Worm (Caenorhabditis elegans) whole organism, L4 larva: ENCODE data around the gene puf-8.

Source experiments
- D1046.2 ChIP-seq: fragments of 200-800 bp; sonication (Bioruptor generic); IDR thresholded peaks from 2 replicates; pipeline ENCODE4 v1.3.6; 2022; ENCODE audit warnings: missing genetic modification characterization, missing compliant biosample characterization
- F26F4.8 ChIP-seq: fragments of 200-800 bp; sonication (Bioruptor generic); conservative IDR thresholded peaks from 2 replicates; pipeline ENCODE4 v1.3.6; 2022; ENCODE audit warnings: missing genetic modification characterization, missing compliant biosample characterization
- F49E8.2 ChIP-seq: sonication (generic microtip); optimal IDR thresholded peaks from 2 replicates; lab custom pipeline; 2016; ENCODE audit warnings: missing compliant biosample characterization, mild to moderate bottlenecking, missing genetic modification characterization, borderline replicate concordance
- R02D3.7 ChIP-seq: fragments of 150-350 bp; sonication (generic microtip); optimal IDR thresholded peaks from 3 replicates; lab custom pipeline; 2014; ENCODE audit warnings: missing biosample characterization, missing genetic modification characterization
- T20F7.1 ChIP-seq: fragments of 200-800 bp; sonication (Bioruptor generic); optimal IDR thresholded peaks from 2 replicates; lab custom pipeline; 2018; ENCODE audit warnings: mild to moderate bottlenecking, missing genetic modification characterization, missing compliant biosample characterization
- T26A8.4 ChIP-seq: fragments of 200-800 bp; sonication (Bioruptor generic); IDR thresholded peaks from 2 replicates; pipeline ENCODE4 v1.3.6; 2022; ENCODE audit warnings: missing genetic modification characterization, missing compliant biosample characterization
- Y48G9A.11 ChIP-seq: fragments of 200-800 bp; sonication (Bioruptor generic); IDR thresholded peaks from 2 replicates; pipeline ENCODE4 v1.3.6; 2022; ENCODE audit warnings: missing genetic modification reagents, missing genetic modification characterization, missing compliant biosample characterization
- aly-2 ChIP-seq: sonication (generic microtip); optimal IDR thresholded peaks from 2 replicates; lab custom pipeline; 2018; ENCODE audit warnings: missing biosample characterization, missing genetic modification characterization
- ama-1 ChIP-seq: fragments of 150-350 bp; optimal IDR thresholded peaks from 2 replicates; lab custom pipeline; 2014; ENCODE audit warnings: inconsistent platforms, mixed read lengths
- ceh-28 ChIP-seq: fragments of 150-350 bp; optimal IDR thresholded peaks from 2 replicates; lab custom pipeline; 2014; ENCODE audit warnings: missing biosample characterization, missing genetic modification reagents, missing genetic modification characterization
- ceh-32 ChIP-seq: sonication (generic microtip); optimal IDR thresholded peaks from 2 replicates; lab custom pipeline; 2016; ENCODE audit warnings: mild to moderate bottlenecking, missing genetic modification characterization, missing compliant biosample characterization; ENCODE audit not compliant: poor library complexity
- ces-1 ChIP-seq: fragments of 150-350 bp; sonication (generic microtip); optimal IDR thresholded peaks from 4 replicates; lab custom pipeline; 2014; ENCODE audit warnings: missing biosample characterization, missing genetic modification reagents, missing genetic modification characterization
- cey-2 ChIP-seq: sonication (generic microtip); optimal IDR thresholded peaks from 3 replicates; lab custom pipeline; 2017; ENCODE audit warnings: missing genetic modification characterization, mild to moderate bottlenecking, missing compliant biosample characterization, antibody characterized with exemption, borderline replicate concordance; ENCODE audit not compliant: insufficient read depth
- ctbp-1 ChIP-seq: fragments of 200-800 bp; sonication (Bioruptor generic); IDR thresholded peaks from 2 replicates; pipeline ENCODE4 v1.3.6; 2022; ENCODE audit warnings: missing genetic modification reagents, missing genetic modification characterization, missing compliant biosample characterization
- daf-16 ChIP-seq, 3 experiments: sonication (generic microtip); optimal IDR thresholded peaks; 2 replicates each; lab custom pipeline; 2016 to 2017; ENCODE audit warnings: missing genetic modification characterization in 3 of 3, missing genetic modification reagents in 3 of 3, mild to moderate bottlenecking in 2 of 3, missing compliant biosample characterization in 2 of 3, missing biosample characterization in 1 of 3, moderate library complexity in 1 of 3
- daf-8 ChIP-seq: fragments of 200-800 bp; sonication (Bioruptor generic); IDR thresholded peaks from 2 replicates; pipeline ENCODE4 v1.3.6; 2022; ENCODE audit warnings: missing genetic modification characterization, missing compliant biosample characterization
- dmd-6 ChIP-seq: fragments of 200-800 bp; sonication (Bioruptor generic); IDR thresholded peaks from 2 replicates; pipeline ENCODE4 v1.3.6; 2022; ENCODE audit warnings: missing genetic modification reagents, missing genetic modification characterization, missing compliant biosample characterization
- dmd-8 ChIP-seq: fragments of 200-800 bp; sonication (Bioruptor generic); IDR thresholded peaks from 2 replicates; pipeline ENCODE4 v1.3.6; 2022; ENCODE audit warnings: missing genetic modification characterization, missing compliant biosample characterization
- dmd-9 ChIP-seq: fragments of 200-800 bp; sonication (Bioruptor generic); IDR thresholded peaks from 2 replicates; pipeline ENCODE4 v1.3.6; 2022; ENCODE audit warnings: missing genetic modification reagents, missing genetic modification characterization, missing compliant biosample characterization
- egl-43 ChIP-seq: fragments of 200-800 bp; sonication (Bioruptor generic); IDR thresholded peaks from 2 replicates; pipeline ENCODE4 v1.3.6; 2022; ENCODE audit warnings: missing genetic modification reagents, missing genetic modification characterization, missing compliant biosample characterization
- gei-8 ChIP-seq: fragments of 200-800 bp; sonication (Bioruptor generic); optimal IDR thresholded peaks from 2 replicates; lab custom pipeline; 2018; ENCODE audit warnings: mild to moderate bottlenecking, missing genetic modification characterization, missing compliant biosample characterization
- hlh-11 ChIP-seq: fragments of 200-800 bp; sonication (Bioruptor generic); optimal IDR thresholded peaks from 2 replicates; lab custom pipeline; 2018; ENCODE audit warnings: mild to moderate bottlenecking, missing genetic modification characterization, missing compliant biosample characterization
- hlh-30 ChIP-seq: sonication (generic microtip); optimal IDR thresholded peaks from 2 replicates; lab custom pipeline; 2017; ENCODE audit warnings: antibody characterized with exemption, mild to moderate bottlenecking, missing genetic modification characterization, missing compliant biosample characterization; ENCODE audit not compliant: insufficient read depth
- hmg-1.1 ChIP-seq: fragments of 200-800 bp; sonication (Bioruptor generic); IDR thresholded peaks from 2 replicates; pipeline ENCODE4 v1.3.6; 2022; ENCODE audit warnings: missing genetic modification reagents, missing genetic modification characterization, missing compliant biosample characterization
- lim-7 ChIP-seq: fragments of 200-800 bp; sonication (Bioruptor generic); IDR thresholded peaks from 2 replicates; pipeline ENCODE4 v1.3.6; 2022; ENCODE audit warnings: missing genetic modification characterization, missing compliant biosample characterization
- lin-13 ChIP-seq: fragments of 150-350 bp; optimal IDR thresholded peaks from 2 replicates; lab custom pipeline; 2014; ENCODE audit warnings: missing biosample characterization, missing genetic modification reagents, missing genetic modification characterization
- lin-38 ChIP-seq: fragments of 200-800 bp; sonication (Bioruptor generic); IDR thresholded peaks from 2 replicates; pipeline ENCODE4 v1.3.6; 2022; ENCODE audit warnings: missing genetic modification reagents, missing genetic modification characterization, missing compliant biosample characterization
- lir-3 ChIP-seq: sonication (generic microtip); optimal IDR thresholded peaks from 2 replicates; lab custom pipeline; 2016; ENCODE audit warnings: mild to moderate bottlenecking, missing genetic modification characterization, missing compliant biosample characterization
- lsy-2 ChIP-seq, 2 experiments: fragments of 150-350 bp in 1 of 2; sonication (generic microtip) in 1 of 2; optimal IDR thresholded peaks; 2 replicates each; lab custom pipeline; 2014 to 2017; ENCODE audit warnings: missing biosample characterization in 2 of 2, missing genetic modification characterization in 2 of 2
- madf-5 ChIP-seq, 2 experiments: fragments of 200-800 bp; sonication (Bioruptor generic); IDR thresholded peaks; 2 replicates each; pipeline ENCODE4 v1.3.6; 2022; ENCODE audit warnings: missing compliant biosample characterization in 2 of 2, missing genetic modification characterization in 2 of 2
- mxl-3 ChIP-seq: fragments of 200-800 bp; sonication (Bioruptor generic); optimal IDR thresholded peaks from 2 replicates; lab custom pipeline; 2018; ENCODE audit warnings: mild to moderate bottlenecking, missing genetic modification characterization, missing compliant biosample characterization
- nhr-111 ChIP-seq: fragments of 200-800 bp; sonication (Bioruptor generic); optimal IDR thresholded peaks from 2 replicates; lab custom pipeline; 2018; ENCODE audit warnings: mild to moderate bottlenecking, missing genetic modification characterization, missing compliant biosample characterization
- nhr-42 ChIP-seq: fragments of 200-800 bp; sonication (Bioruptor generic); IDR thresholded peaks from 2 replicates; pipeline ENCODE4 v1.3.6; 2022; ENCODE audit warnings: missing genetic modification characterization, missing compliant biosample characterization
- nhr-6 ChIP-seq: fragments of 150-350 bp; optimal IDR thresholded peaks from 2 replicates; lab custom pipeline; 2014; ENCODE audit warnings: missing biosample characterization, missing genetic modification characterization
- nhr-76 ChIP-seq: fragments of 150-350 bp; optimal IDR thresholded peaks from 2 replicates; lab custom pipeline; 2014; ENCODE audit warnings: missing biosample characterization, missing genetic modification characterization
- rbr-2 ChIP-seq: sonication (generic microtip); optimal IDR thresholded peaks from 2 replicates; lab custom pipeline; 2016; ENCODE audit warnings: missing genotype, missing genetic modification characterization, missing compliant biosample characterization
- saeg-2 ChIP-seq: fragments of 200-800 bp; sonication (Bioruptor generic); IDR thresholded peaks from 2 replicates; pipeline ENCODE4 v1.3.6; 2022; ENCODE audit warnings: missing genetic modification reagents, missing genetic modification characterization, missing compliant biosample characterization
- sdz-12 ChIP-seq: fragments of 200-800 bp; sonication (Bioruptor generic); optimal IDR thresholded peaks from 2 replicates; lab custom pipeline; 2018; ENCODE audit warnings: mild to moderate bottlenecking, missing genetic modification characterization, missing compliant biosample characterization
- set-16 ChIP-seq: fragments of 200-800 bp; sonication (Bioruptor generic); IDR thresholded peaks from 2 replicates; pipeline ENCODE4 v1.3.6; 2022; ENCODE audit warnings: missing genetic modification reagents, missing genetic modification characterization, missing compliant biosample characterization
- skn-1 ChIP-seq: fragments of 150-350 bp; optimal IDR thresholded peaks from 2 replicates; lab custom pipeline; 2014; ENCODE audit warnings: missing biosample characterization, missing genetic modification characterization
- snpc-1.2 ChIP-seq: fragments of 200-800 bp; sonication (Bioruptor generic); IDR thresholded peaks from 2 replicates; pipeline ENCODE4 v1.3.6; 2022; ENCODE audit warnings: missing genetic modification reagents, missing genetic modification characterization, missing compliant biosample characterization
- snpc-4 ChIP-seq: fragments of 150-350 bp; optimal IDR thresholded peaks from 2 replicates; lab custom pipeline; 2014; ENCODE audit warnings: missing biosample characterization, missing genetic modification characterization
- tag-97 ChIP-seq: fragments of 200-800 bp; sonication (Bioruptor generic); IDR thresholded peaks from 2 replicates; pipeline ENCODE4 v1.3.6; 2022; ENCODE audit warnings: missing genetic modification characterization, missing compliant biosample characterization
- tra-1 ChIP-seq: fragments of 200-800 bp; sonication (Bioruptor generic); IDR thresholded peaks from 2 replicates; pipeline ENCODE4 v1.3.6; 2022; ENCODE audit warnings: missing genetic modification reagents, missing genetic modification characterization, missing compliant biosample characterization
- vab-7 ChIP-seq: fragments of 200-800 bp; sonication (Bioruptor generic); IDR thresholded peaks from 2 replicates; pipeline ENCODE4 v1.3.6; 2022; ENCODE audit warnings: missing genetic modification reagents, missing genetic modification characterization, missing compliant biosample characterization
- zip-11 ChIP-seq: fragments of 200-800 bp; sonication (Bioruptor generic); IDR thresholded peaks from 2 replicates; pipeline ENCODE4 v1.3.6; 2022; ENCODE audit warnings: missing genetic modification characterization, missing compliant biosample characterization

Gene puf-8

ce11 chrII:7255614-7256162, 42.4 kb downstream of the puf-8 start, which contains the start of gene F32A5.8 (continued):
- no peak for TF ChIP-seq nhr-76
- no peak for TF ChIP-seq ctbp-1
- TF ChIP-seq lim-7 (GFP tag; lab: Robert Waterston, UW) = no peak
- no peak for TF ChIP-seq T26A8.4 (GFP tag; lab: Robert Waterston, UW)
- no peak for TF ChIP-seq skn-1 (tag; lab: Kevin White, UChicago)
- TF ChIP-seq mxl-3 (GFP tag; lab: Kevin White, UChicago) = no peak
- TF ChIP-seq dmd-8 (GFP tag; lab: Robert Waterston, UW) = no peak
- TF ChIP-seq madf-5 (GFP tag; IDR thresholded peaks at IDR 0.05; lab: Robert Waterston, UW) = no peak
- no peak for TF ChIP-seq daf-16 (GFP tag; optimal IDR thresholded peaks at IDR 0.05; lab: Kevin White, UChicago)
- TF ChIP-seq daf-16 (tag; optimal IDR thresholded peaks at IDR 0.05; lab: Kevin White, UChicago) = peak; percentile 88
- no peak for TF ChIP-seq aly-2 (tag; lab: Kevin White, UChicago)
- TF ChIP-seq rbr-2 (tag; lab: Kevin White, UChicago) = no peak
- no peak for TF ChIP-seq tag-97 (GFP tag; lab: Robert Waterston, UW)
- TF ChIP-seq sdz-12 (GFP tag; lab: Kevin White, UChicago) = no peak
- TF ChIP-seq saeg-2 (GFP tag; lab: Robert Waterston, UW) = no peak
- TF ChIP-seq, all 104 proteins: peak for 17

- TF ChIP-seq daf-16 (GFP tag; optimal IDR thresholded peaks at IDR 0.05; lab: Kevin White, UChicago) = no peak
- peak; percentile 11 for TF ChIP-seq daf-16 (tag; optimal IDR thresholded peaks at IDR 0.05; lab: Kevin White, UChicago)
- no peak for TF ChIP-seq ceh-28 (tag; lab: Kevin White, UChicago)
- no peak for TF ChIP-seq F26F4.8 (GFP tag; lab: Robert Waterston, UW)
- peak; percentile 92 for TF ChIP-seq T20F7.1 (GFP tag; lab: Kevin White, UChicago)
- TF ChIP-seq hmg-1.1 (GFP tag; lab: Robert Waterston, UW) = no peak
- no peak for TF ChIP-seq R02D3.7 (tag; lab: Kevin White, UChicago)
- TF ChIP-seq lsy-2 (tag; optimal IDR thresholded peaks at IDR 0.05; lab: Kevin White, UChicago) = peak in 1 of 2 experiments; percentile 25
- peak; percentile 73; the same call in 1 of the 2 replicates for TF ChIP-seq Y48G9A.11 (GFP tag; lab: Robert Waterston, UW)
- TF ChIP-seq zip-11 (GFP tag; lab: Robert Waterston, UW) = no peak
Observed at ce11 chrII:7253073-7253472, 45.0 kb downstream of the puf-8 start, which contains the start of gene lsm-4. TSS of gene lsm-4 (minus strand) at chrII:7253163.

ce11 chrII:7251978-7252377, 46.1 kb downstream of the puf-8 start, which contains the start of the genes prx-13 and ada-2:
TSS of gene prx-13 (minus strand) at chrII:7252015.
TSS of gene ada-2 (plus strand) at chrII:7252259.
- TF ChIP-seq snpc-4 (tag; lab: Kevin White, UChicago) (no peak), dmd-6 (peak; percentile 53), ama-1 (lab: Kevin White, UChicago) (no peak), nhr-111 (GFP tag; lab: Kevin White, UChicago) (no peak), F49E8.2 (tag; lab: Kevin White, UChicago) (no peak), T20F7.1 (GFP tag; lab: Kevin White, UChicago) (peak; percentile 46), daf-8 (no peak), lin-38 (GFP tag; lab: Robert Waterston, UW) (no peak), ces-1 (GFP tag; lab: Kevin White, UChicago) (no peak), egl-43 (GFP tag; lab: Robert Waterston, UW) (no peak), dmd-9 (GFP tag; lab: Robert Waterston, UW) (no peak), lir-3 (tag; lab: Kevin White, UChicago) (peak; percentile 5), nhr-42 (no peak), hlh-11 (tag; lab: Kevin White, UChicago) (peak; percentile 46), tra-1 (no peak), ceh-32 (tag; lab: Kevin White, UChicago) (no peak), R02D3.7 (tag; lab: Kevin White, UChicago) (no peak), hlh-30 (tag; lab: Kevin White, UChicago) (peak; percentile 25), nhr-6 (tag; lab: Kevin White, UChicago) (peak; percentile 50), set-16 (GFP tag; lab: Robert Waterston, UW) (no peak), cey-2 (tag; lab: Kevin White, UChicago) (no peak), mxl-3 (GFP tag; lab: Kevin White, UChicago) (no peak), zip-11 (GFP tag; lab: Robert Waterston, UW) (no peak), lin-13 (GFP tag; lab: Kevin White, UChicago) (no peak), D1046.2 (GFP tag; lab: Robert Waterston, UW) (no peak), snpc-1.2 (GFP tag; lab: Robert Waterston, UW) (no peak), gei-8 (GFP tag; lab: Kevin White, UChicago) (no peak), tag-97 (GFP tag; lab: Robert Waterston, UW) (no peak), vab-7 (GFP tag; lab: Robert Waterston, UW) (no peak)
